Worm (Caenorhabditis elegans) whole organism, late embryonic: ENCODE measurements around the gene ztf-16.

Experiments used
- C08G9.2 ChIP-seq: sonication (generic microtip); optimal IDR thresholded peaks from 2 replicates; lab custom pipeline; 2016; ENCODE audit warnings: mild to moderate bottlenecking, missing genetic modification characterization, moderate library complexity, missing compliant biosample characterization
- C38D4.7 ChIP-seq: fragments of 200-800 bp; sonication (Bioruptor generic); optimal IDR thresholded peaks from 2 replicates; lab custom pipeline; 2018; ENCODE audit warnings: mild to moderate bottlenecking, missing genetic modification characterization, moderate library complexity, missing compliant biosample characterization
- K02D7.2 ChIP-seq: sonication (generic microtip); optimal IDR thresholded peaks from 2 replicates; lab custom pipeline; 2017; ENCODE audit warnings: mild to moderate bottlenecking, missing genetic modification characterization, missing compliant biosample characterization
- K09A11.1 ChIP-seq: sonication (generic microtip); optimal IDR thresholded peaks from 2 replicates; lab custom pipeline; 2017; ENCODE audit warnings: antibody characterized with exemption, mild to moderate bottlenecking, missing genetic modification characterization, missing compliant biosample characterization; ENCODE audit not compliant: insufficient read depth
- Y22D7AL.16 ChIP-seq: sonication (generic microtip); optimal IDR thresholded peaks from 2 replicates; lab custom pipeline; 2016; ENCODE audit warnings: missing genetic modification characterization, missing compliant biosample characterization
- ahr-1 ChIP-seq: sonication (generic microtip); optimal IDR thresholded peaks from 2 replicates; lab custom pipeline; 2016; ENCODE audit warnings: missing genetic modification characterization, missing compliant biosample characterization
- ama-1 ChIP-seq: fragments of 150-350 bp; optimal IDR thresholded peaks from 2 replicates; lab custom pipeline; 2014
- ceh-2 ChIP-seq: sonication (generic microtip); optimal IDR thresholded peaks from 2 replicates; lab custom pipeline; 2016; ENCODE audit warnings: missing genotype, missing genetic modification characterization, missing compliant biosample characterization
- ceh-31 ChIP-seq: sonication (generic microtip); optimal IDR thresholded peaks from 2 replicates; lab custom pipeline; 2016; ENCODE audit warnings: missing genetic modification characterization, missing compliant biosample characterization
- ceh-45 ChIP-seq: fragments of 200-800 bp; sonication (Bioruptor generic); IDR thresholded peaks from 2 replicates; pipeline ENCODE4 v1.3.6; 2022; ENCODE audit warnings: missing genetic modification reagents, missing genetic modification characterization, missing compliant biosample characterization
- ceh-9 ChIP-seq: sonication (generic microtip); optimal IDR thresholded peaks from 2 replicates; lab custom pipeline; 2016; ENCODE audit warnings: mild to moderate bottlenecking, missing genetic modification characterization, inconsistent platforms, missing compliant biosample characterization
- dmd-4 ChIP-seq: sonication (generic microtip); optimal IDR thresholded peaks from 2 replicates; lab custom pipeline; 2016; ENCODE audit warnings: borderline replicate concordance, missing genetic modification characterization, missing compliant biosample characterization
- dve-1 ChIP-seq: sonication (generic microtip); optimal IDR thresholded peaks from 2 replicates; lab custom pipeline; 2017; ENCODE audit warnings: antibody characterized with exemption, mild to moderate bottlenecking, missing genetic modification characterization, missing compliant biosample characterization
- ets-4 ChIP-seq: sonication (generic microtip); optimal IDR thresholded peaks from 2 replicates; lab custom pipeline; 2016; ENCODE audit warnings: missing genetic modification characterization, missing compliant biosample characterization
- fax-1 ChIP-seq: sonication (generic microtip); optimal IDR thresholded peaks from 2 replicates; lab custom pipeline; 2016; ENCODE audit warnings: missing genotype, missing genetic modification characterization, missing compliant biosample characterization
- gmeb-2 ChIP-seq: sonication (generic microtip); optimal IDR thresholded peaks from 2 replicates; lab custom pipeline; 2016; ENCODE audit warnings: missing genetic modification characterization, inconsistent platforms, missing compliant biosample characterization
- hlh-13 ChIP-seq: fragments of 200-800 bp; sonication (Bioruptor generic); optimal IDR thresholded peaks from 2 replicates; lab custom pipeline; 2018; ENCODE audit warnings: mild to moderate bottlenecking, missing genetic modification characterization, missing compliant biosample characterization
- hlh-6 ChIP-seq: sonication (generic microtip); optimal IDR thresholded peaks from 2 replicates; lab custom pipeline; 2016; ENCODE audit warnings: missing genotype, missing genetic modification characterization, missing compliant biosample characterization
- hlh-8 ChIP-seq: sonication (generic microtip); optimal IDR thresholded peaks from 2 replicates; lab custom pipeline; 2016; ENCODE audit warnings: missing genotype, missing genetic modification characterization, missing compliant biosample characterization
- lin-11 ChIP-seq: fragments of 200-800 bp; sonication (Bioruptor generic); optimal IDR thresholded peaks from 2 replicates; lab custom pipeline; 2018; ENCODE audit warnings: mild to moderate bottlenecking, missing genetic modification characterization, missing compliant biosample characterization
- nhr-232 ChIP-seq: sonication (generic microtip); optimal IDR thresholded peaks from 2 replicates; lab custom pipeline; 2016; ENCODE audit warnings: missing genetic modification characterization, missing compliant biosample characterization
- pat-9 ChIP-seq: fragments of 200-800 bp; sonication (Bioruptor generic); optimal IDR thresholded peaks from 2 replicates; lab custom pipeline; 2018; ENCODE audit warnings: mild to moderate bottlenecking, missing genetic modification characterization, moderate library complexity, missing compliant biosample characterization
- pax-1 ChIP-seq: fragments of 150-350 bp; optimal IDR thresholded peaks from 2 replicates; lab custom pipeline; 2014; ENCODE audit warnings: missing biosample characterization, missing genetic modification characterization
- pqm-1 ChIP-seq: sonication (generic microtip); optimal IDR thresholded peaks from 2 replicates; lab custom pipeline; 2016; ENCODE audit warnings: missing genetic modification characterization, missing compliant biosample characterization
- sox-2 ChIP-seq: fragments of 200-800 bp; sonication (Bioruptor generic); IDR thresholded peaks from 2 replicates; pipeline ENCODE4 v1.3.6; 2022; ENCODE audit warnings: missing genetic modification reagents, missing genetic modification characterization, missing compliant biosample characterization
- sox-4 ChIP-seq: sonication (generic microtip); optimal IDR thresholded peaks from 2 replicates; lab custom pipeline; 2017; ENCODE audit warnings: mild to moderate bottlenecking, missing genetic modification characterization, inconsistent platforms, missing compliant biosample characterization
- syd-9 ChIP-seq: sonication (generic microtip); optimal IDR thresholded peaks from 2 replicates; lab custom pipeline; 2016; ENCODE audit warnings: mild to moderate bottlenecking, missing genetic modification characterization, moderate library complexity, missing compliant biosample characterization
- tbx-2 ChIP-seq: sonication (generic microtip); optimal IDR thresholded peaks from 2 replicates; lab custom pipeline; 2016; ENCODE audit warnings: missing genetic modification characterization, missing compliant biosample characterization
- unc-3 ChIP-seq, 2 experiments: fragments of 200-800 bp in 1 of 2; sonication (Bioruptor generic) in 1 of 2; sonication (generic microtip) in 1 of 2; conservative IDR thresholded peaks in 1 of 2; optimal IDR thresholded peaks in 1 of 2; 2 replicates each; pipeline versions ENCODE4 v1.3.6 to Lab custom; 2016 to 2022; ENCODE audit warnings: missing compliant biosample characterization in 2 of 2, missing genetic modification characterization in 2 of 2, missing genetic modification reagents in 1 of 2
- unc-42 ChIP-seq: sonication (generic microtip); optimal IDR thresholded peaks from 2 replicates; lab custom pipeline; 2016; ENCODE audit warnings: missing genotype, missing genetic modification characterization, missing compliant biosample characterization
- unc-86 ChIP-seq: sonication (generic microtip); optimal IDR thresholded peaks from 2 replicates; lab custom pipeline; 2016; ENCODE audit warnings: missing genetic modification characterization, missing compliant biosample characterization

ztf-16 gene

DNA sequence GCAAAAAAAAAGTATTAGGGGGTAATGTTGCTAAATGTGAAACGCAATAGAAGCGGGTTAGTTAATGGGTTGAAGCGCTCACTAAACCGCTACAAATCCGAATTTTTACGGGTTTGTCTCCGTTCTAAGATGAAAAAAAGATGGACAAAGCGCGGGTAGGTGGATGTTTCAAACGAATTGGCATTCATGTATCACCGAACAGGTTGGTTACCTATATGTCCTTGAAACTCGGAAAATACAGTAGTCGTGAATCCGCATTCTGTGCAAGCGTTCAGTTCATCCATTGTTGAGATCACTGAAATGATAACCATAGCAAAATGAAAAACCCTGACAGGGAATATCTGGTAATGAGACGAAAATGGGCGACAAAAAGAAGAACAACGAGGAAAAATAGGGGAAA, at the start of gene ztf-16:
Gene ztf-16 (minus strand): TSS at position 299 of the 400 bp plus-strand sequence.
- TF ChIP-seq unc-42 (tag; lab: Kevin White, UChicago) (no peak), ahr-1 (tag; lab: Kevin White, UChicago) (no peak)

DNA sequence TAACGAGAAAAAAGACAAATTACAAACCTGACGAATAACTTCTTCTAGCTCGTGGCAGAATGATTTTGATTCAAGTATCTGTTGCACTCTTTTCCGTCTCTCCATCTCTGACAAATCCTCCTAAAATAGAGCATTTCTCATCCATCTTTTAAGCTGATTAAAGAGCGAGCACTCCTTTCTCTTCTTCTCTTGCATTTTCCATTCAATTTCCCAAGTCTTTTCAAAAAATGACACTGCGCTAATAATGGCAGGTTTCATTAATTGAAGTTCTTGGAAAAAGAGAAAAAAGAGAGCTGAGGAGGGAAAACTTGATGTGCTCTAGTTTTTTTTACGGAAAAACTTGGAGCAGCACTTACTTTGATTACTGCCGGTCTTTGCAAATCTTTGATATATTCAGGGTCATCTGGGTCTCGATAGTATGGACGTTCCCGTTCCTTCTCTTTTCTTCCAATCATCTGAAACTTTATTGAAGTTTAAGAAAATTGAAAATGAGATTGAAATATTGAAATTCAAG, 48.3 kb upstream of the ztf-16 start, which contains the start of gene add-1:
Gene add-1 (minus strand): TSS at position 464 of the 514 bp plus-strand sequence.
- TF ChIP-seq pax-1 (tag; lab: Kevin White, UChicago) (no peak), unc-42 (tag; lab: Kevin White, UChicago) (peak; percentile 47)

DNA sequence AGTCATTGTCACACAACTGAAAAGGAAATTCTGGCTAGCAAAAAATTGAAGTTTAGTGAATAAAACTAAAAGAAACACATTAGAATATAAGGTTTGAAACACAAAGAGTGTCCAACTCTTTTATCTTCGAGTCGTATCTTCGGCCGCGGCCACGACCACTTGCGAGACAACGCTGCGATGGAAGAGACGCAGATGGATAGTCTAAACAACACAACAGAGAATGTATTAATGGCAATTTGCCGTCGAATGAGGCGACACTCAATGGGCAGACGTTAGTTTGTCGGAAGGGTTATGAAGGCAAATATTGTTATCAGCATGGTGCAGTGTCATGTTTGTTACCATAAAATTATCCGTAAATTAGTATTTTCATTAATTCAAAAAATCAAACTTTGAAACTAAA, 41.7 kb upstream of the ztf-16 start, which contains the start of gene F39C12.1:
Gene F39C12.1 (minus strand): TSS at position 136 of the 400 bp plus-strand sequence.
- TF ChIP-seq unc-86 (tag; lab: Kevin White, UChicago) (no peak), tbx-2 (tag; lab: Kevin White, UChicago) (peak; percentile 56), K09A11.1 (no peak), sox-4 (tag; lab: Kevin White, UChicago) (no peak), fax-1 (tag; lab: Kevin White, UChicago) (no peak), hlh-13 (GFP tag; lab: Kevin White, UChicago) (no peak), unc-42 (tag; lab: Kevin White, UChicago) (peak; percentile 52), C08G9.2 (tag; lab: Kevin White, UChicago) (peak; percentile 56), ceh-31 (peak; percentile 65), ceh-45 (GFP tag; lab: Robert Waterston, UW) (no peak), ets-4 (tag; lab: Kevin White, UChicago) (peak; percentile 44), dve-1 (tag; lab: Kevin White, UChicago) (peak; percentile 11), sox-2 (no peak), ceh-2 (tag; lab: Kevin White, UChicago) (peak; percentile 52)

DNA sequence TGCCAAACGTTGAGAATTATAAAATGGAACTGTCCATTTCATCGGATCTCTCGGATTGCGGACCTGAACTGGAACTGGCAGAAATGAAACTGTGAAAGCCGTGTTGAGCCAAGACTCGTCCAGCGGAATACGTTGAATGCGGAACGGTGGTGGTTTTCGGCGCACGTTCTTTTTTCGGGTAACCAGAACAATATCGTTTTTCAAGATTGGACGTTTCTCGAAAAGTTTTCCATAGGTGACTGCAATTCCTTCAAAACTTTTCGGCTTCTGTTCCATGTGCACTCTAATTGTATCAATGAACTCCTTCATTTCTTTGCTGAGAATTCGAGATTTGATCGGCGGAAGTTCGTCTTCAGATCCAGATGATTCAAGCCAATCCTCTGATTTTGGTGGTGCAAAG, 33.4 kb upstream of the ztf-16 start:
- TF ChIP-seq K02D7.2: no peak
- TF ChIP-seq nhr-232: no peak
- TF ChIP-seq pax-1 (tag; lab: Kevin White, UChicago): no peak
- TF ChIP-seq unc-3 (GFP tag; conservative IDR thresholded peaks at IDR 0.05; lab: Robert Waterston, UW): no peak
- no peak for TF ChIP-seq unc-3 (tag; optimal IDR thresholded peaks at IDR 0.05; lab: Kevin White, UChicago)
- no peak for TF ChIP-seq hlh-8 (tag; lab: Kevin White, UChicago)
- TF ChIP-seq ceh-45 (GFP tag; lab: Robert Waterston, UW): no peak
- no peak for TF ChIP-seq ama-1
- TF ChIP-seq C08G9.2 (tag; lab: Kevin White, UChicago): no peak

DNA sequence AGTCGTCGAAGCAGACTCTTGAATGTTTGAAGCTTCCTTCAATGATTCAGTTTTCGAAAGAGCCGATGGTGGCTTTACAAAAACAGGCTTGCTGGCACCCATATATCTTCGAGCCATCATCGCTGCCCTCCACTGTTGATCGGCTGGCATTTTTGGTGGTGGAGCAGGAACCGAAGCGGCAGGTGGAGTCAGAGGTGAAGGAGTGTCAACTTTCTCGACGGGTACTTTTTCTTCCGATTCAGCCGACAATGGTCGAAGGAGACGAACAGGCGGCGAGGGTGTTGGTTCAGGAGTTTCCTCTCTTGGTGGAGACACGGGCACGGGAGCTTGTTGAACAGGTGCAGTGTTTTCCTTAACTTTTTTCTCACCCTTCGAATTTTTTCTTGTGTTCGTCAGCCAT, 31.0 kb upstream of the ztf-16 start:
- no peak for TF ChIP-seq C08G9.2 (tag; lab: Kevin White, UChicago)
- no peak for TF ChIP-seq pat-9 (tag; lab: Kevin White, UChicago)
- TF ChIP-seq lin-11 (tag; lab: Kevin White, UChicago): no peak
- no peak for TF ChIP-seq tbx-2 (tag; lab: Kevin White, UChicago)
- TF ChIP-seq ceh-9 (tag; lab: Kevin White, UChicago): no peak
- no peak for TF ChIP-seq gmeb-2 (tag; lab: Kevin White, UChicago)
- no peak for TF ChIP-seq pqm-1 (tag; lab: Kevin White, UChicago)
- no peak for TF ChIP-seq dmd-4 (tag; lab: Kevin White, UChicago)
- no peak for TF ChIP-seq hlh-6 (tag; lab: Kevin White, UChicago)
- TF ChIP-seq C38D4.7 (GFP tag; lab: Kevin White, UChicago): no peak
- no peak for TF ChIP-seq syd-9 (tag; lab: Kevin White, UChicago)
- no peak for TF ChIP-seq nhr-232
- no peak for TF ChIP-seq Y22D7AL.16
